Fruit fly (Drosophila melanogaster): Measurements from ENCODE around the gene slp2.

Gene slp2

dm6 chr2L:3852120-3852519 lies 15.5 kb downstream of the slp2 start (continued):
- TF ChIP-seq B-H2 (GFP tag; optimal IDR thresholded peaks at IDR 0.05) (no peak), az2 (GFP tag; optimal IDR thresholded peaks at IDR 0.05) (peak; percentile 54), tgo (GFP tag; IDR thresholded peaks at IDR 0.05) (no peak), chm (GFP tag; IDR thresholded peaks at IDR 0.05) (peak; percentile 66; the same call in 1 of the 2 replicates), CG8944 (GFP tag; optimal IDR thresholded peaks at IDR 0.05) (no peak), schlank (tag; optimal IDR thresholded peaks at IDR 0.05) (no peak), Sox100B (GFP tag; optimal IDR thresholded peaks at IDR 0.05) (peak; percentile 2), yki (optimal IDR thresholded peaks at IDR 0.05) (no peak), pros (GFP tag; optimal IDR thresholded peaks at IDR 0.05) (no peak), dysf (GFP tag; IDR thresholded peaks at IDR 0.05) (no peak; the same call in 2 of the 3 replicates), CG10274 (GFP tag; optimal IDR thresholded peaks at IDR 0.05) (no peak), Rx (GFP tag; IDR thresholded peaks at IDR 0.05) (0 out of 2 replicates have a peak, but pooled peaks have one; percentile 22), Sry-β (GFP tag; optimal IDR thresholded peaks at IDR 0.05) (no peak), oc (tag; optimal IDR thresholded peaks at IDR 0.05) (no peak), crp (GFP tag; optimal IDR thresholded peaks at IDR 0.05) (no peak), D19B (GFP tag; optimal IDR thresholded peaks at IDR 0.05) (no peak), CG4404 (GFP tag; IDR thresholded peaks at IDR 0.05) (peak; percentile 37; the same call in 1 of the 2 replicates), Mes4 (GFP tag; optimal IDR thresholded peaks at IDR 0.05) (peak; percentile 23), Usf (GFP tag; optimal IDR thresholded peaks at IDR 0.05) (no peak), CG2202 (tag; optimal IDR thresholded peaks at IDR 0.05) (peak; percentile 34), Ssrp (tag; optimal IDR thresholded peaks at IDR 0.05) (peak; percentile 47), stwl (tag; optimal IDR thresholded peaks at IDR 0.05) (peak; percentile 2), ab (GFP tag; optimal IDR thresholded peaks at IDR 0.05) (no peak), CG9817 (tag; optimal IDR thresholded peaks at IDR 0.05) (peak; percentile 0), CG10565 (GFP tag; optimal IDR thresholded peaks at IDR 0.05) (no peak), zf30C (GFP tag; optimal IDR thresholded peaks at IDR 0.05) (peak; percentile 64), ewg (GFP tag; optimal IDR thresholded peaks at IDR 0.05) (peak; percentile 14), Ets65A (GFP tag) (peak; percentile 22), Side (GFP tag; optimal IDR thresholded peaks at IDR 0.05) (peak; percentile 45), Hr39 (optimal IDR thresholded peaks at IDR 0.05) (no peak), Tbp (GFP tag; optimal IDR thresholded peaks at IDR 0.05) (no peak), phol (tag; optimal IDR thresholded peaks at IDR 0.05) (peak; percentile 65), cas (GFP tag; IDR thresholded peaks at IDR 0.05) (no peak), Neu2 (GFP tag; optimal IDR thresholded peaks at IDR 0.05; ENCODE audit: borderline replicate concordance) (no peak), CG7745 (tag; optimal IDR thresholded peaks at IDR 0.05) (no peak), kni (GFP tag; optimal IDR thresholded peaks at IDR 0.05) (no peak), CG4707 (GFP tag; optimal IDR thresholded peaks at IDR 0.05) (peak; percentile 25), da (GFP tag; optimal IDR thresholded peaks at IDR 0.05) (no peak), Hr78 (GFP tag; optimal IDR thresholded peaks at IDR 0.05) (no peak), eve (GFP tag; optimal IDR thresholded peaks at IDR 0.05) (peak in 1 of 2 experiments; percentile 40), CG7372 (GFP tag; IDR thresholded peaks at IDR 0.05) (no peak), pnt (GFP tag; optimal IDR thresholded peaks at IDR 0.05) (peak; percentile 56), cad (GFP tag; optimal IDR thresholded peaks at IDR 0.05) (no peak), pzg (GFP tag; optimal IDR thresholded peaks at IDR 0.05) (no peak), row (GFP tag; IDR thresholded peaks at IDR 0.05) (peak; percentile 52; the same call in 2 of the 3 replicates), CG12769 (tag; optimal IDR thresholded peaks at IDR 0.05) (no peak), Myb (GFP tag; optimal IDR thresholded peaks at IDR 0.05) (no peak), Adf1 (GFP tag; IDR thresholded peaks at IDR 0.05) (no peak), HLHmδ (GFP tag; optimal IDR thresholded peaks at IDR 0.05) (no peak), mam (GFP tag; optimal IDR thresholded peaks at IDR 0.05) (no peak), CG8478 (optimal IDR thresholded peaks at IDR 0.05) (no peak), en (GFP tag; optimal IDR thresholded peaks at IDR 0.05) (peak; percentile 15), CG33213 (GFP tag; optimal IDR thresholded peaks at IDR 0.05) (no peak)
